Worm (Caenorhabditis elegans) whole organism, young adult: ENCODE data around the gene cif-1.

Source experiments
- B0019.2 ChIP-seq: fragments of 200-800 bp; sonication (Bioruptor generic); conservative IDR thresholded peaks from 2 replicates; pipeline ENCODE4 v1.3.6; 2022; ENCODE audit warnings: missing genetic modification reagents, missing genetic modification characterization, missing compliant biosample characterization
- B0336.3 ChIP-seq: fragments of 200-800 bp; sonication (Bioruptor generic); IDR thresholded peaks from 2 replicates; pipeline ENCODE4 v1.3.6; 2022; ENCODE audit warnings: missing genetic modification characterization, missing compliant biosample characterization
- C17E4.6 ChIP-seq: fragments of 200-800 bp; sonication (Bioruptor generic); IDR thresholded peaks from 2 replicates; pipeline ENCODE4 v1.3.6; 2022; ENCODE audit warnings: missing genetic modification reagents, missing genetic modification characterization, missing compliant biosample characterization
- F22D6.2 ChIP-seq: sonication (generic microtip); optimal IDR thresholded peaks from 2 replicates; lab custom pipeline; 2016; ENCODE audit warnings: mild to moderate bottlenecking, missing genetic modification characterization, missing compliant biosample characterization
- F23B12.7 ChIP-seq: sonication (generic microtip); optimal IDR thresholded peaks from 2 replicates; lab custom pipeline; 2017; ENCODE audit warnings: missing genetic modification characterization, mild to moderate bottlenecking, missing compliant biosample characterization, antibody characterized with exemption, moderate library complexity; ENCODE audit not compliant: insufficient read depth
- F39B2.1 ChIP-seq: fragments of 200-800 bp; sonication (Bioruptor generic); IDR thresholded peaks from 2 replicates; pipeline ENCODE4 v1.3.6; 2022; ENCODE audit warnings: missing genetic modification reagents, missing genetic modification characterization, missing compliant biosample characterization
- F57C9.4 ChIP-seq: sonication (generic microtip); optimal IDR thresholded peaks from 2 replicates; lab custom pipeline; 2017; ENCODE audit warnings: mild to moderate bottlenecking, missing genetic modification characterization, missing compliant biosample characterization
- K12H6.12 ChIP-seq: fragments of 200-800 bp; sonication (Bioruptor generic); optimal IDR thresholded peaks from 2 replicates; lab custom pipeline; 2018; ENCODE audit warnings: mild to moderate bottlenecking, missing genetic modification characterization, missing compliant biosample characterization
- Y53F4B.3 ChIP-seq: fragments of 200-800 bp; sonication (Bioruptor generic); IDR thresholded peaks from 2 replicates; pipeline ENCODE4 v1.3.6; 2022; ENCODE audit warnings: missing genetic modification reagents, missing genetic modification characterization, missing compliant biosample characterization
- Y53G8AR.9 ChIP-seq: fragments of 200-800 bp; sonication (Bioruptor generic); conservative IDR thresholded peaks from 2 replicates; pipeline ENCODE4 v1.3.6; 2022; ENCODE audit warnings: missing genetic modification reagents, missing genetic modification characterization, missing compliant biosample characterization
- Y67H2A.10 ChIP-seq: fragments of 200-800 bp; sonication (Bioruptor generic); conservative IDR thresholded peaks from 2 replicates; pipeline ENCODE4 v1.3.6; 2022; ENCODE audit warnings: missing genetic modification reagents, missing genetic modification characterization, missing compliant biosample characterization
- Y79H2A.3 ChIP-seq: fragments of 200-800 bp; sonication (Bioruptor generic); conservative IDR thresholded peaks from 2 replicates; pipeline ENCODE4 v1.3.6; 2022; ENCODE audit warnings: missing genetic modification reagents, missing genetic modification characterization, missing compliant biosample characterization
- athp-1 ChIP-seq: sonication (generic microtip); optimal IDR thresholded peaks from 2 replicates; lab custom pipeline; 2017; ENCODE audit warnings: mild to moderate bottlenecking, missing genetic modification characterization, missing compliant biosample characterization
- attf-5 ChIP-seq: fragments of 200-800 bp; sonication (Bioruptor generic); optimal IDR thresholded peaks from 2 replicates; lab custom pipeline; 2018; ENCODE audit warnings: mild to moderate bottlenecking, missing genetic modification characterization, missing compliant biosample characterization
- ccch-3 ChIP-seq: fragments of 200-800 bp; sonication (Bioruptor generic); optimal IDR thresholded peaks from 2 replicates; lab custom pipeline; 2018; ENCODE audit warnings: mild to moderate bottlenecking, missing genetic modification characterization, missing compliant biosample characterization
- cebp-1 ChIP-seq, 2 experiments: fragments of 200-800 bp in 1 of 2; sonication (Bioruptor generic) in 1 of 2; sonication (generic microtip) in 1 of 2; IDR thresholded peaks in 1 of 2; optimal IDR thresholded peaks in 1 of 2; 2 replicates each; pipeline versions ENCODE4 v1.3.6 to Lab custom; 2017 to 2022; ENCODE audit warnings: missing compliant biosample characterization in 2 of 2, missing genetic modification characterization in 2 of 2, mild to moderate bottlenecking in 1 of 2, missing genetic modification reagents in 1 of 2, moderate library complexity in 1 of 2
- ceh-100 ChIP-seq: fragments of 200-800 bp; sonication (Bioruptor generic); IDR thresholded peaks from 2 replicates; pipeline ENCODE4 v1.3.6; 2022; ENCODE audit warnings: missing genetic modification reagents, missing genetic modification characterization, missing compliant biosample characterization
- ceh-58 ChIP-seq: fragments of 200-800 bp; sonication (Bioruptor generic); IDR thresholded peaks from 2 replicates; pipeline ENCODE4 v1.3.6; 2022; ENCODE audit warnings: missing genetic modification characterization, missing compliant biosample characterization
- ceh-91 ChIP-seq: fragments of 200-800 bp; sonication (Bioruptor generic); IDR thresholded peaks from 2 replicates; pipeline ENCODE4 v1.3.6; 2022; ENCODE audit warnings: missing genetic modification reagents, missing genetic modification characterization, missing compliant biosample characterization
- chd-7 ChIP-seq: sonication (generic microtip); optimal IDR thresholded peaks from 2 replicates; lab custom pipeline; 2016; ENCODE audit warnings: mild to moderate bottlenecking, missing genetic modification characterization, moderate library complexity, missing compliant biosample characterization
- dpl-1 ChIP-seq: fragments of 150-350 bp; optimal IDR thresholded peaks from 2 replicates; lab custom pipeline; 2014; ENCODE audit warnings: missing biosample characterization, missing genetic modification reagents, missing genetic modification characterization
- egl-18 ChIP-seq: fragments of 200-800 bp; sonication (Bioruptor generic); IDR thresholded peaks from 2 replicates; pipeline ENCODE4 v1.3.6; 2022; ENCODE audit warnings: missing genetic modification reagents, missing genetic modification characterization, missing compliant biosample characterization
- egrh-3 ChIP-seq: fragments of 200-800 bp; sonication (Bioruptor generic); IDR thresholded peaks from 2 replicates; pipeline ENCODE4 v1.3.6; 2022; ENCODE audit warnings: missing genetic modification reagents, missing genetic modification characterization, missing compliant biosample characterization
- ets-4 ChIP-seq: fragments of 200-800 bp; sonication (Bioruptor generic); optimal IDR thresholded peaks from 2 replicates; lab custom pipeline; 2018; ENCODE audit warnings: mild to moderate bottlenecking, missing genetic modification characterization, missing compliant biosample characterization
- hmg-1.2 ChIP-seq: fragments of 200-800 bp; sonication (Bioruptor generic); IDR thresholded peaks from 2 replicates; pipeline ENCODE4 v1.3.6; 2022; ENCODE audit warnings: missing genetic modification reagents, missing genetic modification characterization, missing compliant biosample characterization
- let-526 ChIP-seq: fragments of 200-800 bp; sonication (Bioruptor generic); IDR thresholded peaks from 2 replicates; pipeline ENCODE4 v1.3.6; 2022; ENCODE audit warnings: missing genetic modification reagents, missing genetic modification characterization, missing compliant biosample characterization
- lin-26 ChIP-seq: fragments of 200-800 bp; sonication (Bioruptor generic); IDR thresholded peaks from 2 replicates; pipeline ENCODE4 v1.3.6; 2022; ENCODE audit warnings: missing genetic modification reagents, missing genetic modification characterization, missing compliant biosample characterization
- lin-35 ChIP-seq, 3 experiments: fragments of 150-350 bp in 2 of 3; sonication (generic microtip) in 1 of 3; optimal IDR thresholded peaks; 2 replicates each; lab custom pipeline; 2014 to 2018; ENCODE audit warnings: missing biosample characterization in 3 of 3, missing genetic modification characterization in 3 of 3, missing genetic modification reagents in 3 of 3
- lin-54 ChIP-seq: fragments of 200-800 bp; sonication (Bioruptor generic); optimal IDR thresholded peaks from 2 replicates; lab custom pipeline; 2018; ENCODE audit warnings: mild to moderate bottlenecking, missing genetic modification characterization, missing compliant biosample characterization
- lsl-1 ChIP-seq: fragments of 200-800 bp; sonication (Bioruptor generic); optimal IDR thresholded peaks from 2 replicates; lab custom pipeline; 2018; ENCODE audit warnings: mild to moderate bottlenecking, missing genetic modification characterization, moderate library complexity, missing compliant biosample characterization
- madf-10 ChIP-seq: sonication (generic microtip); optimal IDR thresholded peaks from 2 replicates; lab custom pipeline; 2016; ENCODE audit warnings: mild to moderate bottlenecking, missing genetic modification characterization, missing compliant biosample characterization
- madf-3 ChIP-seq: fragments of 200-800 bp; sonication (Bioruptor generic); IDR thresholded peaks from 2 replicates; pipeline ENCODE4 v1.3.6; 2022; ENCODE audit warnings: missing genetic modification reagents, missing genetic modification characterization, missing compliant biosample characterization
- madf-6 ChIP-seq: fragments of 200-800 bp; sonication (Bioruptor generic); IDR thresholded peaks from 2 replicates; pipeline ENCODE4 v1.3.6; 2022; ENCODE audit warnings: missing genetic modification reagents, missing genetic modification characterization, missing compliant biosample characterization
- mcd-1 ChIP-seq: fragments of 200-800 bp; sonication (Bioruptor generic); IDR thresholded peaks from 2 replicates; pipeline ENCODE4 v1.3.6; 2022; ENCODE audit warnings: missing genetic modification reagents, missing genetic modification characterization, missing compliant biosample characterization
- nfyb-1 ChIP-seq: fragments of 200-800 bp; sonication (Bioruptor generic); IDR thresholded peaks from 2 replicates; pipeline ENCODE4 v1.3.6; 2022; ENCODE audit warnings: missing genetic modification reagents, missing genetic modification characterization, missing compliant biosample characterization
- nhr-80 ChIP-seq: sonication (generic microtip); optimal IDR thresholded peaks from 2 replicates; lab custom pipeline; 2016; ENCODE audit warnings: missing genetic modification characterization, missing compliant biosample characterization
- pbrm-1 ChIP-seq: fragments of 200-800 bp; sonication (Bioruptor generic); IDR thresholded peaks from 2 replicates; pipeline ENCODE4 v1.3.6; 2022; ENCODE audit warnings: missing genetic modification reagents, missing genetic modification characterization, missing compliant biosample characterization
- rcor-1 ChIP-seq: fragments of 200-800 bp; sonication (Bioruptor generic); IDR thresholded peaks from 2 replicates; pipeline ENCODE4 v1.3.6; 2022; ENCODE audit warnings: missing genetic modification reagents, missing genetic modification characterization, missing compliant biosample characterization
- sdz-38 ChIP-seq: sonication (generic microtip); optimal IDR thresholded peaks from 2 replicates; lab custom pipeline; 2016; ENCODE audit warnings: missing genotype, missing genetic modification characterization, missing compliant biosample characterization
- snpc-4 ChIP-seq, 5 experiments: fragments of 150-350 bp in 1 of 5; sonication (generic microtip) in 4 of 5; optimal IDR thresholded peaks; 2 replicates each; lab custom pipeline; 2014 to 2018; ENCODE audit warnings: missing genetic modification characterization in 5 of 5, missing biosample characterization in 3 of 5, antibody characterized with exemption in 2 of 5, mild to moderate bottlenecking in 2 of 5, missing compliant biosample characterization in 2 of 5, missing genotype in 2 of 5, moderate library complexity in 2 of 5, missing genetic modification reagents in 1 of 5
- somi-1 ChIP-seq: fragments of 200-800 bp; sonication (Bioruptor generic); optimal IDR thresholded peaks from 2 replicates; lab custom pipeline; 2018; ENCODE audit warnings: mild to moderate bottlenecking, missing genetic modification characterization, missing compliant biosample characterization
- tbx-9 ChIP-seq: sonication (generic microtip); optimal IDR thresholded peaks from 2 replicates; lab custom pipeline; 2016; ENCODE audit warnings: borderline replicate concordance, missing genetic modification characterization, inconsistent platforms, missing compliant biosample characterization
- tlf-1 ChIP-seq: fragments of 200-800 bp; sonication (Bioruptor generic); optimal IDR thresholded peaks from 2 replicates; lab custom pipeline; 2018; ENCODE audit warnings: mild to moderate bottlenecking, missing genetic modification characterization, missing compliant biosample characterization
- unc-62 ChIP-seq: fragments of 150-350 bp; optimal IDR thresholded peaks from 2 replicates; lab custom pipeline; 2014; ENCODE audit warnings: missing biosample characterization, missing genetic modification reagents, missing genetic modification characterization
- zim-3 ChIP-seq: sonication (generic microtip); optimal IDR thresholded peaks from 2 replicates; lab custom pipeline; 2017; ENCODE audit warnings: mild to moderate bottlenecking, missing genetic modification characterization, moderate library complexity, missing compliant biosample characterization
- ztf-18 ChIP-seq: sonication (generic microtip); optimal IDR thresholded peaks from 2 replicates; lab custom pipeline; 2016; ENCODE audit warnings: missing genotype, mild to moderate bottlenecking, missing genetic modification characterization, missing compliant biosample characterization
- ztf-25 ChIP-seq: fragments of 200-800 bp; sonication (Bioruptor generic); IDR thresholded peaks from 2 replicates; pipeline ENCODE4 v1.3.6; 2022; ENCODE audit warnings: missing genetic modification reagents, missing genetic modification characterization, missing compliant biosample characterization
- ztf-26 ChIP-seq: sonication (generic microtip); optimal IDR thresholded peaks from 2 replicates; lab custom pipeline; 2017; ENCODE audit warnings: missing genetic modification characterization, missing compliant biosample characterization

Gene cif-1

ce11 chrIV:4758659-4759058 is 48.1 kb upstream of the cif-1 start, which contains the start of gene Y17G9B.8 (continued):
- TF ChIP-seq K12H6.12 (tag; lab: Kevin White, UChicago) (no peak), F22D6.2 (tag; lab: Kevin White, UChicago) (no peak), lsl-1 (GFP tag; lab: Kevin White, UChicago) (peak; percentile 23), ceh-58 (no peak), F23B12.7 (tag; lab: Kevin White, UChicago) (no peak), hmg-1.2 (GFP tag; lab: Robert Waterston, UW) (peak; percentile 44; the same call in 1 of the 2 replicates), B0019.2 (GFP tag; lab: Robert Waterston, UW) (no peak), ztf-18 (peak; percentile 9), C17E4.6 (no peak), Y53F4B.3 (no peak), Y53G8AR.9 (GFP tag; lab: Robert Waterston, UW) (no peak), ets-4 (no peak), ceh-100 (GFP tag; lab: Robert Waterston, UW) (no peak), cebp-1 (GFP tag; IDR thresholded peaks at IDR 0.05; lab: Robert Waterston, UW) (no peak), cebp-1 (tag; optimal IDR thresholded peaks at IDR 0.05; lab: Kevin White, UChicago) (peak; percentile 11), lin-26 (peak; percentile 44; the same call in 1 of the 2 replicates), let-526 (GFP tag; lab: Robert Waterston, UW) (no peak), tbx-9 (tag; lab: Kevin White, UChicago) (no peak), ztf-25 (GFP tag; lab: Robert Waterston, UW) (no peak), tlf-1 (no peak), egrh-3 (GFP tag; lab: Robert Waterston, UW) (no peak), snpc-4 (GFP tag; optimal IDR thresholded peaks at IDR 0.05; lab: Kevin White, UChicago) (no peak), snpc-4 (tag; optimal IDR thresholded peaks at IDR 0.05; lab: Kevin White, UChicago) (peak in 1 of 4 experiments; percentile 66), pbrm-1 (GFP tag; lab: Robert Waterston, UW) (no peak), dpl-1 (GFP tag; lab: Kevin White, UChicago) (no peak), zim-3 (tag; lab: Kevin White, UChicago) (no peak), F39B2.1 (0 out of 2 replicates have a peak, but pooled peaks have one; percentile 24), egl-18 (GFP tag; lab: Robert Waterston, UW) (no peak), Y79H2A.3 (GFP tag; lab: Robert Waterston, UW) (no peak), mcd-1 (GFP tag; lab: Robert Waterston, UW) (0 out of 2 replicates have a peak, but pooled peaks have one; percentile 5), sdz-38 (tag; lab: Kevin White, UChicago) (no peak), nhr-80 (no peak), F57C9.4 (no peak), attf-5 (GFP tag; lab: Kevin White, UChicago) (no peak), madf-3 (GFP tag; lab: Robert Waterston, UW) (no peak), chd-7 (tag; lab: Kevin White, UChicago) (no peak), lin-35 (GFP tag; optimal IDR thresholded peaks at IDR 0.05; lab: Kevin White, UChicago) (no peak), athp-1 (tag; lab: Kevin White, UChicago) (peak; percentile 10), madf-6 (GFP tag; lab: Robert Waterston, UW) (peak; percentile 55; the same call in 1 of the 2 replicates), somi-1 (GFP tag; lab: Kevin White, UChicago) (no peak), unc-62 (no peak), ccch-3 (GFP tag; lab: Kevin White, UChicago) (no peak), Y67H2A.10 (GFP tag; lab: Robert Waterston, UW) (no peak), madf-10 (tag; lab: Kevin White, UChicago) (no peak), ztf-26 (tag; lab: Kevin White, UChicago) (no peak), nfyb-1 (peak; percentile 72), B0336.3 (GFP tag; lab: Robert Waterston, UW) (peak; percentile 75), lin-54 (GFP tag; lab: Kevin White, UChicago) (peak; percentile 45), ceh-91 (GFP tag; lab: Robert Waterston, UW) (no peak), rcor-1 (GFP tag; lab: Robert Waterston, UW) (peak; percentile 40; the same call in 1 of the 2 replicates)
